Worm (Caenorhabditis elegans) whole organism, young adult: Measurements from ENCODE around the gene snfc-5.
A peak's percentile ranks its signal among the peaks of the same experiment; 100 is the strongest.

Source experiments
- B0261.1 ChIP-seq: sonication (generic microtip); optimal IDR thresholded peaks from 2 replicates; lab custom pipeline; 2016; ENCODE audit warnings: mild to moderate bottlenecking, missing genetic modification characterization, moderate library complexity, missing compliant biosample characterization
- D2030.7 ChIP-seq: fragments of 200-800 bp; sonication (Bioruptor generic); IDR thresholded peaks from 2 replicates; pipeline ENCODE4 v1.3.6; 2022; ENCODE audit warnings: missing genetic modification reagents, missing genetic modification characterization, missing compliant biosample characterization
- F10E7.11 ChIP-seq: sonication (generic microtip); optimal IDR thresholded peaks from 2 replicates; lab custom pipeline; 2017; ENCODE audit warnings: mild to moderate bottlenecking, missing genetic modification characterization, moderate library complexity, missing compliant biosample characterization
- F23B12.7 ChIP-seq: sonication (generic microtip); optimal IDR thresholded peaks from 2 replicates; lab custom pipeline; 2017; ENCODE audit warnings: missing genetic modification characterization, mild to moderate bottlenecking, missing compliant biosample characterization, antibody characterized with exemption, moderate library complexity; ENCODE audit not compliant: insufficient read depth
- F37B4.10 ChIP-seq: fragments of 200-800 bp; sonication (Bioruptor generic); IDR thresholded peaks from 2 replicates; pipeline ENCODE4 v1.3.6; 2022; ENCODE audit warnings: missing genetic modification characterization, missing compliant biosample characterization
- F39B2.1 ChIP-seq: fragments of 200-800 bp; sonication (Bioruptor generic); IDR thresholded peaks from 2 replicates; pipeline ENCODE4 v1.3.6; 2022; ENCODE audit warnings: missing genetic modification reagents, missing genetic modification characterization, missing compliant biosample characterization
- F49E8.2 ChIP-seq: sonication (generic microtip); optimal IDR thresholded peaks from 3 replicates; lab custom pipeline; 2017; ENCODE audit warnings: missing genetic modification characterization, mild to moderate bottlenecking, missing compliant biosample characterization, antibody characterized with exemption, moderate library complexity; ENCODE audit not compliant: insufficient read depth
- F52B5.7 ChIP-seq: sonication (generic microtip); optimal IDR thresholded peaks from 2 replicates; lab custom pipeline; 2016; ENCODE audit warnings: mild to moderate bottlenecking, missing genetic modification characterization, missing compliant biosample characterization
- F57C9.4 ChIP-seq: sonication (generic microtip); optimal IDR thresholded peaks from 2 replicates; lab custom pipeline; 2017; ENCODE audit warnings: mild to moderate bottlenecking, missing genetic modification characterization, missing compliant biosample characterization
- K12H6.12 ChIP-seq: fragments of 200-800 bp; sonication (Bioruptor generic); optimal IDR thresholded peaks from 2 replicates; lab custom pipeline; 2018; ENCODE audit warnings: mild to moderate bottlenecking, missing genetic modification characterization, missing compliant biosample characterization
- T07F8.4 ChIP-seq: sonication (generic microtip); optimal IDR thresholded peaks from 2 replicates; lab custom pipeline; 2016; ENCODE audit warnings: mild to moderate bottlenecking, missing genetic modification characterization, moderate library complexity, missing compliant biosample characterization
- Y53F4B.3 ChIP-seq: fragments of 200-800 bp; sonication (Bioruptor generic); IDR thresholded peaks from 2 replicates; pipeline ENCODE4 v1.3.6; 2022; ENCODE audit warnings: missing genetic modification reagents, missing genetic modification characterization, missing compliant biosample characterization
- ZK185.1 ChIP-seq: sonication (generic microtip); optimal IDR thresholded peaks from 2 replicates; lab custom pipeline; 2016; ENCODE audit warnings: mild to moderate bottlenecking, missing genetic modification characterization, missing compliant biosample characterization; ENCODE audit not compliant: poor library complexity, severe bottlenecking
- athp-1 ChIP-seq: sonication (generic microtip); optimal IDR thresholded peaks from 2 replicates; lab custom pipeline; 2017; ENCODE audit warnings: mild to moderate bottlenecking, missing genetic modification characterization, missing compliant biosample characterization
- attf-6 ChIP-seq: fragments of 200-800 bp; sonication (Bioruptor generic); IDR thresholded peaks from 2 replicates; pipeline ENCODE4 v1.3.6; 2022; ENCODE audit warnings: missing genetic modification reagents, missing genetic modification characterization, missing compliant biosample characterization
- cebp-1 ChIP-seq, 2 experiments: fragments of 200-800 bp in 1 of 2; sonication (Bioruptor generic) in 1 of 2; sonication (generic microtip) in 1 of 2; IDR thresholded peaks in 1 of 2; optimal IDR thresholded peaks in 1 of 2; 2 replicates each; pipeline versions ENCODE4 v1.3.6 to Lab custom; 2017 to 2022; ENCODE audit warnings: missing compliant biosample characterization in 2 of 2, missing genetic modification characterization in 2 of 2, mild to moderate bottlenecking in 1 of 2, missing genetic modification reagents in 1 of 2, moderate library complexity in 1 of 2
- cebp-2 ChIP-seq: fragments of 200-800 bp; sonication (Bioruptor generic); IDR thresholded peaks from 2 replicates; pipeline ENCODE4 v1.3.6; 2022; ENCODE audit warnings: missing genetic modification characterization, missing compliant biosample characterization
- ceh-40 ChIP-seq: fragments of 200-800 bp; sonication (Bioruptor generic); IDR thresholded peaks from 2 replicates; pipeline ENCODE4 v1.3.6; 2022; ENCODE audit warnings: missing genetic modification characterization, missing compliant biosample characterization
- ceh-58 ChIP-seq: fragments of 200-800 bp; sonication (Bioruptor generic); IDR thresholded peaks from 2 replicates; pipeline ENCODE4 v1.3.6; 2022; ENCODE audit warnings: missing genetic modification characterization, missing compliant biosample characterization
- die-1 ChIP-seq: sonication (generic microtip); optimal IDR thresholded peaks from 2 replicates; lab custom pipeline; 2016; ENCODE audit warnings: missing genotype, mild to moderate bottlenecking, missing genetic modification characterization, missing compliant biosample characterization
- dox-1 ChIP-seq: fragments of 200-800 bp; sonication (Bioruptor generic); IDR thresholded peaks from 2 replicates; pipeline ENCODE4 v1.3.6; 2022; ENCODE audit warnings: missing genetic modification reagents, missing genetic modification characterization, missing compliant biosample characterization
- efl-1 ChIP-seq: fragments of 150-350 bp; optimal IDR thresholded peaks from 2 replicates; lab custom pipeline; 2014; ENCODE audit warnings: missing biosample characterization, missing genetic modification reagents, missing genetic modification characterization
- egl-18 ChIP-seq: fragments of 200-800 bp; sonication (Bioruptor generic); IDR thresholded peaks from 2 replicates; pipeline ENCODE4 v1.3.6; 2022; ENCODE audit warnings: missing genetic modification reagents, missing genetic modification characterization, missing compliant biosample characterization
- him-1 ChIP-seq: sonication (generic microtip); optimal IDR thresholded peaks from 2 replicates; lab custom pipeline; 2016; ENCODE audit warnings: missing genotype, missing genetic modification reagents, missing genetic modification characterization, missing compliant biosample characterization
- hlh-12 ChIP-seq: sonication (generic microtip); optimal IDR thresholded peaks from 2 replicates; lab custom pipeline; 2016; ENCODE audit warnings: missing genetic modification characterization, missing compliant biosample characterization
- lin-26 ChIP-seq: fragments of 200-800 bp; sonication (Bioruptor generic); IDR thresholded peaks from 2 replicates; pipeline ENCODE4 v1.3.6; 2022; ENCODE audit warnings: missing genetic modification reagents, missing genetic modification characterization, missing compliant biosample characterization
- lin-35 ChIP-seq, 3 experiments: fragments of 150-350 bp in 2 of 3; sonication (generic microtip) in 1 of 3; optimal IDR thresholded peaks; 2 replicates each; lab custom pipeline; 2014 to 2018; ENCODE audit warnings: missing biosample characterization in 3 of 3, missing genetic modification characterization in 3 of 3, missing genetic modification reagents in 3 of 3
- madf-10 ChIP-seq: sonication (generic microtip); optimal IDR thresholded peaks from 2 replicates; lab custom pipeline; 2016; ENCODE audit warnings: mild to moderate bottlenecking, missing genetic modification characterization, missing compliant biosample characterization
- madf-6 ChIP-seq: fragments of 200-800 bp; sonication (Bioruptor generic); IDR thresholded peaks from 2 replicates; pipeline ENCODE4 v1.3.6; 2022; ENCODE audit warnings: missing genetic modification reagents, missing genetic modification characterization, missing compliant biosample characterization
- madf-8 ChIP-seq: fragments of 200-800 bp; sonication (Bioruptor generic); conservative IDR thresholded peaks from 2 replicates; pipeline ENCODE4 v1.3.6; 2022; ENCODE audit warnings: missing genetic modification reagents, missing genetic modification characterization, missing compliant biosample characterization
- mcd-1 ChIP-seq: fragments of 200-800 bp; sonication (Bioruptor generic); IDR thresholded peaks from 2 replicates; pipeline ENCODE4 v1.3.6; 2022; ENCODE audit warnings: missing genetic modification reagents, missing genetic modification characterization, missing compliant biosample characterization
- mes-4 ChIP-seq: sonication (generic microtip); optimal IDR thresholded peaks from 2 replicates; lab custom pipeline; 2016; ENCODE audit warnings: missing genotype, missing genetic modification characterization, missing compliant biosample characterization
- nhr-27 ChIP-seq: fragments of 200-800 bp; sonication (Bioruptor generic); optimal IDR thresholded peaks from 2 replicates; lab custom pipeline; 2018; ENCODE audit warnings: mild to moderate bottlenecking, missing genetic modification characterization, moderate library complexity, missing compliant biosample characterization
- nhr-80 ChIP-seq: sonication (generic microtip); optimal IDR thresholded peaks from 2 replicates; lab custom pipeline; 2016; ENCODE audit warnings: missing genetic modification characterization, missing compliant biosample characterization
- nhr-90 ChIP-seq: sonication (generic microtip); optimal IDR thresholded peaks from 2 replicates; lab custom pipeline; 2016; ENCODE audit warnings: missing genotype, mild to moderate bottlenecking, missing genetic modification characterization, missing compliant biosample characterization
- pbrm-1 ChIP-seq: fragments of 200-800 bp; sonication (Bioruptor generic); IDR thresholded peaks from 2 replicates; pipeline ENCODE4 v1.3.6; 2022; ENCODE audit warnings: missing genetic modification reagents, missing genetic modification characterization, missing compliant biosample characterization
- rec-8 ChIP-seq, 2 experiments: sonication (generic microtip); optimal IDR thresholded peaks; 2 replicates each; lab custom pipeline; 2016; ENCODE audit warnings: mild to moderate bottlenecking in 2 of 2, missing genetic modification characterization in 2 of 2, missing genetic modification reagents in 2 of 2, missing genotype in 2 of 2, missing biosample characterization in 1 of 2, missing compliant biosample characterization in 1 of 2, moderate library complexity in 1 of 2
- rpc-1 ChIP-seq, 2 experiments: fragments of 150-350 bp in 1 of 2; sonication (generic microtip) in 1 of 2; optimal IDR thresholded peaks; 2 replicates each; lab custom pipeline; 2014 to 2018; ENCODE audit warnings: missing biosample characterization in 1 of 2, missing genetic modification characterization in 1 of 2, missing genetic modification reagents in 1 of 2, missing genotype in 1 of 2
- sea-2 ChIP-seq: fragments of 200-800 bp; sonication (Bioruptor generic); IDR thresholded peaks from 2 replicates; pipeline ENCODE4 v1.3.6; 2022; ENCODE audit warnings: missing genetic modification characterization, missing compliant biosample characterization
- snpc-3.4 ChIP-seq: sonication (generic microtip); optimal IDR thresholded peaks from 2 replicates; lab custom pipeline; 2017; ENCODE audit warnings: missing genetic modification characterization, mild to moderate bottlenecking, missing compliant biosample characterization, antibody characterized with exemption, moderate library complexity, missing genotype, missing genetic modification reagents
- snpc-4 ChIP-seq, 5 experiments: fragments of 150-350 bp in 1 of 5; sonication (generic microtip) in 4 of 5; optimal IDR thresholded peaks; 2 replicates each; lab custom pipeline; 2014 to 2018; ENCODE audit warnings: missing genetic modification characterization in 5 of 5, missing biosample characterization in 3 of 5, antibody characterized with exemption in 2 of 5, mild to moderate bottlenecking in 2 of 5, missing compliant biosample characterization in 2 of 5, missing genotype in 2 of 5, moderate library complexity in 2 of 5, missing genetic modification reagents in 1 of 5
- tbp1 ChIP-seq: fragments of 200-800 bp; sonication (Bioruptor generic); optimal IDR thresholded peaks from 2 replicates; lab custom pipeline; 2018; ENCODE audit warnings: mild to moderate bottlenecking, missing genetic modification characterization, missing compliant biosample characterization
- tlf-1 ChIP-seq: fragments of 200-800 bp; sonication (Bioruptor generic); optimal IDR thresholded peaks from 2 replicates; lab custom pipeline; 2018; ENCODE audit warnings: mild to moderate bottlenecking, missing genetic modification characterization, missing compliant biosample characterization
- zim-3 ChIP-seq: sonication (generic microtip); optimal IDR thresholded peaks from 2 replicates; lab custom pipeline; 2017; ENCODE audit warnings: mild to moderate bottlenecking, missing genetic modification characterization, moderate library complexity, missing compliant biosample characterization
- ztf-18 ChIP-seq: sonication (generic microtip); optimal IDR thresholded peaks from 2 replicates; lab custom pipeline; 2016; ENCODE audit warnings: missing genotype, mild to moderate bottlenecking, missing genetic modification characterization, missing compliant biosample characterization
- ztf-25 ChIP-seq: fragments of 200-800 bp; sonication (Bioruptor generic); IDR thresholded peaks from 2 replicates; pipeline ENCODE4 v1.3.6; 2022; ENCODE audit warnings: missing genetic modification reagents, missing genetic modification characterization, missing compliant biosample characterization

snfc-5 gene

DNA sequence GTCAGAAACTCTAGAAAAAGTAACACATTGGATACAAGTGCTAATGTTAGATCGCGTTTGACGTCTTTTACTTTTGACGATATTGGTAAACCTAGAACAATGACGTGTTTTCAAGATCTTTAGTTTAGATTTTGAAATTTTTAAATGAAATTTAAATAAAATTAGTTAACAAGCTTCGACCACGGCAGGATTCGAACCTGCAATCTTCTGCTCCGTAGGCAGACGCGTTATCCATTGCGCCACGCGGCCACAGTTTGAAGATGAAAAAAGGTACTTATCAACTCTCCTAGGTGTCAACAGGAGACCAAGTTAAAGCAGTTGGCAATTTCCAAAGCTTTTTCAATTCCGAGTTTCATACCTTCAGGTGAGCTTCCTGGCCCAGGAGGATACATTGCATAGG lies 44.8 kb downstream of the snfc-5 start:
- peak; percentile 23 for TF ChIP-seq T07F8.4 (tag; lab: Kevin White, UChicago)
- TF ChIP-seq snpc-3.4 (tag; lab: Kevin White, UChicago): peak; percentile 29
- TF ChIP-seq cebp-1 (GFP tag; IDR thresholded peaks at IDR 0.05; lab: Robert Waterston, UW): no peak
- TF ChIP-seq cebp-1 (tag; optimal IDR thresholded peaks at IDR 0.05; lab: Kevin White, UChicago): no peak
- no peak for TF ChIP-seq ceh-40 (GFP tag; lab: Robert Waterston, UW)
- peak; percentile 39; the same call in 1 of the 2 replicates for TF ChIP-seq dox-1 (GFP tag; lab: Robert Waterston, UW)
- peak; percentile 73 for TF ChIP-seq ztf-18 (tag; lab: Kevin White, UChicago)
- peak; percentile 27 for TF ChIP-seq madf-10 (tag; lab: Kevin White, UChicago)
- no peak for TF ChIP-seq athp-1 (tag; lab: Kevin White, UChicago)
- TF ChIP-seq lin-35 (GFP tag; optimal IDR thresholded peaks at IDR 0.05; lab: Kevin White, UChicago): no peak
- TF ChIP-seq madf-8 (GFP tag; lab: Robert Waterston, UW): 0 out of 2 replicates have a peak, but pooled peaks have one; percentile 14
- no peak for TF ChIP-seq egl-18 (GFP tag; lab: Robert Waterston, UW)
- no peak for TF ChIP-seq sea-2
- peak; percentile 16 for TF ChIP-seq K12H6.12 (tag; lab: Kevin White, UChicago)
- no peak for TF ChIP-seq nhr-27 (tag; lab: Kevin White, UChicago)
- 0 out of 2 replicates have a peak, but pooled peaks have one; percentile 47 for TF ChIP-seq ztf-25 (GFP tag; lab: Robert Waterston, UW)
- TF ChIP-seq zim-3 (tag; lab: Kevin White, UChicago): no peak
- TF ChIP-seq B0261.1 (tag; lab: Kevin White, UChicago): peak; percentile 71
- TF ChIP-seq F23B12.7: peak; percentile 53
- TF ChIP-seq F10E7.11: no peak
- peak; percentile 72 for TF ChIP-seq him-1 (tag; lab: Kevin White, UChicago)
- TF ChIP-seq nhr-80: peak; percentile 40
- no peak for TF ChIP-seq F52B5.7
- TF ChIP-seq F57C9.4 (tag; lab: Kevin White, UChicago): no peak
- TF ChIP-seq mcd-1 (GFP tag; lab: Robert Waterston, UW): no peak
- TF ChIP-seq madf-6 (GFP tag; lab: Robert Waterston, UW): peak; percentile 69
- TF ChIP-seq Y53F4B.3 (GFP tag; lab: Robert Waterston, UW): 0 out of 2 replicates have a peak, but pooled peaks have one; percentile 12
- peak; percentile 57 for TF ChIP-seq hlh-12
- peak; percentile 63 for TF ChIP-seq rpc-1 (optimal IDR thresholded peaks at IDR 0.05; lab: Kevin White, UChicago)
- TF ChIP-seq rpc-1 (tag; optimal IDR thresholded peaks at IDR 0.05; lab: Kevin White, UChicago): peak; percentile 81
- TF ChIP-seq snpc-4 (GFP tag; optimal IDR thresholded peaks at IDR 0.05; lab: Kevin White, UChicago): no peak
- peak in 1 of 4 experiments; percentile 28 for TF ChIP-seq snpc-4 (tag; optimal IDR thresholded peaks at IDR 0.05; lab: Kevin White, UChicago)
- no peak for TF ChIP-seq ZK185.1 (tag; lab: Kevin White, UChicago)
- TF ChIP-seq attf-6 (GFP tag; lab: Robert Waterston, UW): no peak
- no peak for TF ChIP-seq cebp-2
- no peak for TF ChIP-seq F37B4.10 (GFP tag; lab: Robert Waterston, UW)
- TF ChIP-seq lin-26 (GFP tag; lab: Robert Waterston, UW): peak; percentile 71; the same call in 1 of the 2 replicates
- TF ChIP-seq tbp1 (GFP tag; lab: Kevin White, UChicago): peak; percentile 93
- TF ChIP-seq D2030.7 (GFP tag; lab: Robert Waterston, UW): peak; percentile 69; the same call in 1 of the 2 replicates
- no peak for TF ChIP-seq tlf-1 (GFP tag; lab: Kevin White, UChicago)
- peak; percentile 62 for TF ChIP-seq F49E8.2 (tag; lab: Kevin White, UChicago)
- peak; percentile 33 for TF ChIP-seq nhr-90 (tag; lab: Kevin White, UChicago)
- peak; percentile 57 for TF ChIP-seq mes-4 (tag; lab: Kevin White, UChicago)
- peak; percentile 38 for TF ChIP-seq die-1
- TF ChIP-seq pbrm-1: peak; percentile 61; the same call in 1 of the 2 replicates
- no peak for TF ChIP-seq F39B2.1 (GFP tag; lab: Robert Waterston, UW)
- peak; percentile 13 for TF ChIP-seq efl-1
- TF ChIP-seq ceh-58 (GFP tag; lab: Robert Waterston, UW): no peak
- peak in 1 of 2 experiments; percentile 29 for TF ChIP-seq rec-8 (tag; optimal IDR thresholded peaks at IDR 0.05; lab: Kevin White, UChicago)
